Worm (Caenorhabditis elegans): ENCODE results near the gene C49F8.15.

Gene C49F8.15

DNA sequence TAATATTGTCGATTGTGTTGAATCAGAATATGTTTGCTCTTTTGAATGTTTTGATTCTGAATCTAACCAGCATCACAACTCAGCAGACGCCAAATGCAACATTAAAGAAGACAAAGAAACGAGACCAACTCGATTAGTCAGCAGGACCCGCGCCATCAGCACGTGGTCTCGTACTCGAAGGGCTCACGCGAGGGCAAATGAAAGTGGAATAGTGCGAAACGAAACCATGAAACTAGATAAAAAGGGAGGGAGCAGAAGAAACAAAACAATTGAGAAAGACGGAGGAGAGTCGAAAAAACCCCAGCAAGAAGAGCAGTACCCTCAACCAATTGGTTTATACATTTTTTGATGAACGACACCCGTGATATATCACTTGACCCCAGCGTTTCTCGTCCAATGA, 25.4 kb downstream of the C49F8.15 start:
- peak; percentile 70 for TF ChIP-seq rnt-1 (tag; optimal IDR thresholded peaks at IDR 0.05)
- peak; percentile 35 for TF ChIP-seq unc-130 (tag; optimal IDR thresholded peaks at IDR 0.05)
- no peak for TF ChIP-seq nhr-76 (tag; optimal IDR thresholded peaks at IDR 0.05)
- peak in 1 of 2 experiments; percentile 50 for TF ChIP-seq lsy-2 (tag; optimal IDR thresholded peaks at IDR 0.05)
- no peak for TF ChIP-seq aha-1 (tag; optimal IDR thresholded peaks at IDR 0.05)
- no peak for TF ChIP-seq egl-27 (tag; optimal IDR thresholded peaks at IDR 0.05)
- TF ChIP-seq lin-15B (tag; optimal IDR thresholded peaks at IDR 0.05): no peak
- no peak for TF ChIP-seq elt-3 (tag; optimal IDR thresholded peaks at IDR 0.05)
- TF ChIP-seq ceh-82 (tag; optimal IDR thresholded peaks at IDR 0.05): peak in 1 of 3 experiments; percentile 27
- no peak for TF ChIP-seq ztf-11 (tag; optimal IDR thresholded peaks at IDR 0.05)
- TF ChIP-seq nhr-47 (tag; optimal IDR thresholded peaks at IDR 0.05): peak; percentile 5
- TF ChIP-seq lin-35 (GFP tag; optimal IDR thresholded peaks at IDR 0.05): no peak
- TF ChIP-seq pax-3 (tag; optimal IDR thresholded peaks at IDR 0.05): no peak
- peak; percentile 54 for TF ChIP-seq nhr-19 (GFP tag; conservative IDR thresholded peaks at IDR 0.05)
- peak; percentile 20; the same call in 1 of the 2 replicates for TF ChIP-seq mab-9 (GFP tag; IDR thresholded peaks at IDR 0.05)
- TF ChIP-seq hpl-2 (GFP tag; optimal IDR thresholded peaks at IDR 0.05): no peak
- TF ChIP-seq tbx-2 (tag; optimal IDR thresholded peaks at IDR 0.05): peak; percentile 47
- TF ChIP-seq mdl-1 (tag; optimal IDR thresholded peaks at IDR 0.05): peak in 1 of 2 experiments; percentile 70
- no peak for TF ChIP-seq unc-98 (GFP tag; IDR thresholded peaks at IDR 0.05)
- no peak for TF ChIP-seq zip-4 (GFP tag; optimal IDR thresholded peaks at IDR 0.05)
- peak in 1 of 2 experiments; percentile 0 for TF ChIP-seq efl-1 (optimal IDR thresholded peaks at IDR 0.05)
- peak in 1 of 2 experiments; percentile 19 for TF ChIP-seq efl-1 (GFP tag; optimal IDR thresholded peaks at IDR 0.05 in 1 of 2)
- TF ChIP-seq dpl-1 (GFP tag; optimal IDR thresholded peaks at IDR 0.05): no peak
- peak; percentile 85 for TF ChIP-seq lin-14 (GFP tag; optimal IDR thresholded peaks at IDR 0.05)
- TF ChIP-seq snu-23 (GFP tag; optimal IDR thresholded peaks at IDR 0.05): peak; percentile 59
- TF ChIP-seq vab-15 (tag; optimal IDR thresholded peaks at IDR 0.05): peak; percentile 43
- no peak for TF ChIP-seq fkh-8 (tag; optimal IDR thresholded peaks at IDR 0.05)
- peak; percentile 84 for TF ChIP-seq nhr-71 (tag; optimal IDR thresholded peaks at IDR 0.05)
- peak; percentile 50 for TF ChIP-seq nhr-20 (tag; optimal IDR thresholded peaks at IDR 0.05)
- peak; percentile 40 for TF ChIP-seq dsc-1 (tag; optimal IDR thresholded peaks at IDR 0.05)
- TF ChIP-seq alr-1 (tag; optimal IDR thresholded peaks at IDR 0.05; ENCODE audit: borderline replicate concordance): no peak

DNA sequence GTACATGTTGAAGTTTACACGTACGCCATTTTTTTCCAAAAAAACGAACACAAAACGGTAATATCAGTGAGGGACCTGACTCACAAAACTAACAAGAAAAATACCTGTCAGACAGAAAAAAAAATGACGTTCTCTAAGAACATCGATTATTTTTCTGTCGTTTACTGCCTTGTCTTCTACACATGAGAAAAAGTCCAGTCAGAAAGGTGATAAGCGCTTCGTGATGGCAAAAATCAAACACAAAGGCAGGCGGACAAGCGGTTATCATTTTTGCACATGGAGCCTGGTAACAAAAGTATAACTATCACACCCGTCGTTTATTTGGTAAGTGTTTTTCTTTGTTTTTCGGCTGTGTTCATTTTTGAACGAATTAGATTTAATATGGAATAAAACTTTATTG, 28.6 kb downstream of the C49F8.15 start, which contains the start of gene F46G10.4:
TSS of gene F46G10.4 (plus strand) at position 212 of the 400 bp plus-strand sequence.
- TF ChIP-seq elt-2 (tag; optimal IDR thresholded peaks at IDR 0.05): peak; percentile 23
- no peak for TF ChIP-seq ceh-8 (GFP tag; optimal IDR thresholded peaks at IDR 0.05)

ce11 chrX:13331386-13331785, 31.0 kb downstream of the C49F8.15 start, which contains the start of gene sir-2.3:
Gene sir-2.3, plus strand, starts transcription at chrX:13331686.
- TF ChIP-seq unc-130 (tag; optimal IDR thresholded peaks at IDR 0.05) (no peak), egl-27 (tag; optimal IDR thresholded peaks at IDR 0.05) (no peak), unc-62 (GFP tag; optimal IDR thresholded peaks at IDR 0.05) (no peak), aha-1 (tag; optimal IDR thresholded peaks at IDR 0.05) (no peak), snu-23 (GFP tag; optimal IDR thresholded peaks at IDR 0.05) (no peak), nhr-12 (tag; optimal IDR thresholded peaks at IDR 0.05) (no peak), vab-15 (tag; optimal IDR thresholded peaks at IDR 0.05) (no peak), egl-13 (tag; optimal IDR thresholded peaks at IDR 0.05) (no peak), aly-2 (tag; optimal IDR thresholded peaks at IDR 0.05) (no peak), irx-1 (tag; optimal IDR thresholded peaks at IDR 0.05) (no peak), hlh-17 (GFP tag; optimal IDR thresholded peaks at IDR 0.05; ENCODE audit: borderline replicate concordance) (no peak), pqm-1 (tag; optimal IDR thresholded peaks at IDR 0.05) (no peak), swsn-7 (tag; optimal IDR thresholded peaks at IDR 0.05) (no peak), pax-3 (tag; optimal IDR thresholded peaks at IDR 0.05) (no peak), lsy-2 (tag; optimal IDR thresholded peaks at IDR 0.05) (no peak), fkh-10 (GFP tag; optimal IDR thresholded peaks at IDR 0.05) (no peak), ceh-90 (tag; optimal IDR thresholded peaks at IDR 0.05) (no peak), lin-35 (GFP tag; optimal IDR thresholded peaks at IDR 0.05) (no peak)
